Fruit fly (Drosophila melanogaster) whole organism, embryonic: ENCODE measurements around the gene Hrs.

Source experiments
- Bgb ChIP-seq: fragments of 200-800 bp; sonication (Bioruptor generic); IDR thresholded peaks from 2 replicates; pipeline ENCODE4 v1.3.6; 2022; ENCODE audit warnings: missing biosample characterization, missing genetic modification characterization; ENCODE audit not compliant: partially characterized antibody
- C15 ChIP-seq: fragments of 200-800 bp; sonication (Bioruptor generic); IDR thresholded peaks from 3 replicates; pipeline ENCODE4 v1.3.6; 2022; ENCODE audit warnings: missing biosample characterization, missing genetic modification characterization
- CG10274 ChIP-seq: fragments of 200-800 bp; sonication (Bioruptor generic); optimal IDR thresholded peaks from 3 replicates; lab custom pipeline; 2017; ENCODE audit warnings: missing biosample characterization, mild to moderate bottlenecking, missing genetic modification characterization
- CG10654 ChIP-seq: fragments of 200-800 bp; sonication (Bioruptor generic); optimal IDR thresholded peaks from 2 replicates; lab custom pipeline; 2016; ENCODE audit warnings: missing biosample characterization, missing genetic modification characterization
- CG10979 ChIP-seq: fragments of 200-800 bp; sonication (Bioruptor generic); optimal IDR thresholded peaks from 2 replicates; lab custom pipeline; 2018; ENCODE audit warnings: missing biosample characterization, mild to moderate bottlenecking, missing genetic modification characterization, moderate library complexity
- CG1233 ChIP-seq: fragments of 200-800 bp; sonication (Bioruptor generic); optimal IDR thresholded peaks from 4 replicates; lab custom pipeline; 2018; ENCODE audit warnings: missing biosample characterization, mild to moderate bottlenecking, missing genetic modification characterization
- CG13624 ChIP-seq: fragments of 200-800 bp; sonication (Bioruptor generic); optimal IDR thresholded peaks from 2 replicates; lab custom pipeline; 2016; ENCODE audit warnings: missing biosample characterization, missing genetic modification characterization
- CG15479 ChIP-seq: fragments of 200-800 bp; sonication (Bioruptor generic); optimal IDR thresholded peaks from 3 replicates; lab custom pipeline; 2019; ENCODE audit warnings: missing biosample characterization, mild to moderate bottlenecking, missing genetic modification characterization, moderate library complexity
- CG18476 ChIP-seq: fragments of 200-800 bp; sonication (Bioruptor generic); optimal IDR thresholded peaks from 2 replicates; lab custom pipeline; 2016; ENCODE audit warnings: missing biosample characterization, mild to moderate bottlenecking, missing genetic modification characterization
- CG18599 ChIP-seq: fragments of 200-800 bp; sonication (Bioruptor generic); optimal IDR thresholded peaks from 3 replicates; lab custom pipeline; 2017; ENCODE audit warnings: missing biosample characterization, missing genetic modification characterization, mild to moderate bottlenecking, moderate library complexity, missing genetic modification reagents
- CG2199 ChIP-seq: fragments of 200-800 bp; sonication (Bioruptor generic); IDR thresholded peaks from 3 replicates; pipeline ENCODE4 v1.3.6; 2022; ENCODE audit warnings: missing biosample characterization, missing genetic modification characterization
- CG2712 ChIP-seq: fragments of 200-800 bp; optimal IDR thresholded peaks from 3 replicates; lab custom pipeline; 2019; ENCODE audit warnings: missing biosample characterization, mild to moderate bottlenecking, missing genetic modification characterization, moderate library complexity
- CG34224 ChIP-seq: fragments of 200-800 bp; sonication (Bioruptor generic); IDR thresholded peaks from 3 replicates; pipeline ENCODE4 v1.3.6; 2022; ENCODE audit warnings: missing biosample characterization, missing genetic modification characterization; ENCODE audit not compliant: partially characterized antibody
- CG3995 ChIP-seq: fragments of 200-800 bp; sonication (Bioruptor generic); optimal IDR thresholded peaks from 3 replicates; lab custom pipeline; 2016; ENCODE audit warnings: missing biosample characterization, missing genetic modification characterization
- CG6654 ChIP-seq: fragments of 200-800 bp; sonication (Bioruptor generic); optimal IDR thresholded peaks from 2 replicates; lab custom pipeline; 2017; ENCODE audit warnings: missing biosample characterization, mild to moderate bottlenecking, missing genetic modification characterization
- CG7372 ChIP-seq: fragments of 200-800 bp; sonication (Bioruptor generic); IDR thresholded peaks from 2 replicates; pipeline ENCODE4 v1.3.6; 2022; ENCODE audit warnings: missing biosample characterization, missing genetic modification characterization
- CG8388 ChIP-seq: fragments of 200-800 bp; sonication (Bioruptor generic); optimal IDR thresholded peaks from 2 replicates; lab custom pipeline; 2019; ENCODE audit warnings: missing biosample characterization, mild to moderate bottlenecking, missing genetic modification characterization, moderate library complexity
- CoRest ChIP-seq: fragments of 200-800 bp; sonication (Bioruptor generic); optimal IDR thresholded peaks from 3 replicates; lab custom pipeline; 2018; ENCODE audit warnings: missing biosample characterization, mild to moderate bottlenecking, missing genetic modification characterization, moderate library complexity
- Dbx ChIP-seq: fragments of 200-800 bp; sonication (Bioruptor generic); IDR thresholded peaks from 3 replicates; pipeline ENCODE4 v1.3.6; 2022; ENCODE audit warnings: missing biosample characterization, missing genetic modification characterization
- Elba2 ChIP-seq: fragments of 200-800 bp; sonication (Bioruptor generic); optimal IDR thresholded peaks from 3 replicates; lab custom pipeline; 2016; ENCODE audit warnings: missing biosample characterization, missing genetic modification characterization
- Hr3 ChIP-seq: fragments of 200-800 bp; sonication (Bioruptor generic); optimal IDR thresholded peaks from 3 replicates; lab custom pipeline; 2016; ENCODE audit warnings: missing biosample characterization, missing genetic modification characterization
- Hr51 ChIP-seq, 2 experiments: fragments of 200-800 bp; sonication (Bioruptor generic); optimal IDR thresholded peaks; 2 replicates in 1 of 2; 3 replicates in 1 of 2; lab custom pipeline; 2016 to 2018; ENCODE audit warnings: missing biosample characterization in 2 of 2, missing genetic modification characterization in 2 of 2, mild to moderate bottlenecking in 1 of 2, moderate library complexity in 1 of 2
- Med ChIP-seq: fragments of 200-800 bp; sonication (Bioruptor generic); peaks from one replicate; lab custom pipeline; 2016; ENCODE audit warnings: missing biosample characterization, missing genetic modification characterization, mild to moderate bottlenecking, inconsistent platforms, moderate library complexity
- Nf-YB ChIP-seq: fragments of 200-800 bp; sonication (Bioruptor generic); optimal IDR thresholded peaks from 3 replicates; lab custom pipeline; 2019; ENCODE audit warnings: missing biosample characterization, mild to moderate bottlenecking, missing genetic modification characterization, moderate library complexity
- Opbp ChIP-seq: fragments of 200-800 bp; sonication (Bioruptor generic); IDR thresholded peaks from 3 replicates; pipeline ENCODE4 v1.3.6; 2022; ENCODE audit warnings: missing biosample characterization, missing genetic modification characterization; ENCODE audit not compliant: partially characterized antibody
- Ssrp ChIP-seq: fragments of 200-800 bp; sonication (Bioruptor generic); optimal IDR thresholded peaks from 2 replicates; lab custom pipeline; 2018; ENCODE audit warnings: missing biosample characterization, mild to moderate bottlenecking, missing genetic modification characterization, moderate library complexity
- amos ChIP-seq: fragments of 200-800 bp; sonication (Bioruptor generic); IDR thresholded peaks from 2 replicates; pipeline ENCODE4 v1.3.6; 2022; ENCODE audit warnings: missing biosample characterization, missing genetic modification characterization; ENCODE audit not compliant: partially characterized antibody
- chm ChIP-seq: fragments of 200-800 bp; sonication (Bioruptor generic); IDR thresholded peaks from 2 replicates; pipeline ENCODE4 v1.3.6; 2022; ENCODE audit warnings: missing biosample characterization, missing genetic modification characterization
- corto ChIP-seq: fragments of 200-800 bp; sonication (Bioruptor generic); optimal IDR thresholded peaks from 2 replicates; lab custom pipeline; 2016; ENCODE audit warnings: missing biosample characterization, mild to moderate bottlenecking, missing genetic modification characterization, moderate library complexity
- fd96Cb ChIP-seq: fragments of 200-800 bp; sonication (Bioruptor generic); optimal IDR thresholded peaks from 2 replicates; lab custom pipeline; 2018; ENCODE audit warnings: missing biosample characterization, mild to moderate bottlenecking, missing genetic modification characterization, moderate library complexity
- grau ChIP-seq: fragments of 200-800 bp; optimal IDR thresholded peaks from 3 replicates; lab custom pipeline; 2019; ENCODE audit warnings: missing biosample characterization, mild to moderate bottlenecking, missing genetic modification characterization, moderate library complexity
- grn ChIP-seq: fragments of 200-800 bp; sonication (Bioruptor generic); optimal IDR thresholded peaks from 3 replicates; lab custom pipeline; 2017; ENCODE audit warnings: missing biosample characterization, missing genetic modification characterization
- jigr1 ChIP-seq: fragments of 200-800 bp; sonication (Bioruptor generic); IDR thresholded peaks from 3 replicates; pipeline ENCODE4 v1.3.6; 2022; ENCODE audit warnings: missing biosample characterization, missing genetic modification characterization
- org-1 ChIP-seq: fragments of 200-800 bp; sonication (Bioruptor generic); optimal IDR thresholded peaks from 2 replicates; lab custom pipeline; 2017; ENCODE audit warnings: missing biosample characterization, missing genetic modification characterization
- ranshi ChIP-seq: fragments of 200-800 bp; sonication (Bioruptor generic); IDR thresholded peaks from 2 replicates; pipeline ENCODE4 v1.3.6; 2022; ENCODE audit warnings: missing biosample characterization, missing genetic modification characterization
- stwl ChIP-seq: fragments of 200-800 bp; sonication (Bioruptor generic); optimal IDR thresholded peaks from 3 replicates; lab custom pipeline; 2018; ENCODE audit warnings: missing biosample characterization, mild to moderate bottlenecking, missing genetic modification characterization, moderate library complexity
- tgo ChIP-seq: fragments of 200-800 bp; sonication (Bioruptor generic); IDR thresholded peaks from 3 replicates; pipeline ENCODE4 v1.3.6; 2022; ENCODE audit warnings: missing biosample characterization, missing genetic modification characterization
- vnd ChIP-seq: fragments of 200-800 bp; sonication (Bioruptor generic); IDR thresholded peaks from 3 replicates; pipeline ENCODE4 v1.3.6; 2022; ENCODE audit warnings: missing biosample characterization, missing genetic modification characterization; ENCODE audit not compliant: partially characterized antibody
- zen ChIP-seq: fragments of 200-800 bp; sonication (Bioruptor generic); optimal IDR thresholded peaks from 3 replicates; lab custom pipeline; 2018; ENCODE audit warnings: missing biosample characterization, mild to moderate bottlenecking, missing genetic modification characterization, moderate library complexity

Hrs gene

dm6 chr2L:2724459-2724858 lies 15.3 kb upstream of the Hrs start (continued):
- TF ChIP-seq CG10654 (no peak), stwl (peak; percentile 63), chm (GFP tag; lab: Robert Waterston, UW) (no peak), CG7372 (GFP tag; lab: Robert Waterston, UW) (peak; percentile 84), CG8388 (GFP tag; lab: Kevin White, UChicago) (no peak), zen (tag; lab: Kevin White, UChicago) (peak; percentile 6), CG18476 (GFP tag; lab: Kevin White, UChicago) (no peak), CoRest (tag; lab: Kevin White, UChicago) (peak; percentile 13), CG10274 (GFP tag; lab: Kevin White, UChicago) (no peak), Bgb (peak; percentile 52; the same call in 1 of the 2 replicates), CG1233 (GFP tag; lab: Kevin White, UChicago) (no peak), Dbx (GFP tag; lab: Robert Waterston, UW) (no peak), Nf-YB (GFP tag; lab: Kevin White, UChicago) (no peak), CG3995 (GFP tag; lab: Kevin White, UChicago) (no peak), org-1 (GFP tag; lab: Kevin White, UChicago) (no peak), CG13624 (GFP tag; lab: Kevin White, UChicago) (no peak), vnd (GFP tag; lab: Robert Waterston, UW) (no peak), grau (tag; lab: Kevin White, UChicago) (no peak), Med (peak; percentile 1), amos (GFP tag; lab: Robert Waterston, UW) (peak; percentile 44), fd96Cb (tag; lab: Kevin White, UChicago) (no peak)
- TF ChIP-seq, all 482 proteins: peak for 17

- TF ChIP-seq CG15479 (GFP tag; lab: Kevin White, UChicago) = no peak
- TF ChIP-seq ranshi (GFP tag; lab: Robert Waterston, UW) = no peak
- no peak for TF ChIP-seq Hr51 (GFP tag; optimal IDR thresholded peaks at IDR 0.05; lab: Kevin White, UChicago)
- TF ChIP-seq Elba2 (GFP tag; lab: Kevin White, UChicago) = no peak
- no peak for TF ChIP-seq CG2199 (GFP tag; lab: Robert Waterston, UW)
- no peak for TF ChIP-seq CG34224 (GFP tag; lab: Robert Waterston, UW)
- no peak for TF ChIP-seq CG18599 (GFP tag; lab: Kevin White, UChicago)
- TF ChIP-seq grn (GFP tag; lab: Kevin White, UChicago) = no peak
- no peak for TF ChIP-seq Hr3 (GFP tag; lab: Kevin White, UChicago)
- TF ChIP-seq CG10979 = no peak
- TF ChIP-seq tgo (GFP tag; lab: Robert Waterston, UW) = no peak
- no peak for TF ChIP-seq amos (GFP tag; lab: Robert Waterston, UW)
- no peak for TF ChIP-seq CG6654 (GFP tag; lab: Kevin White, UChicago)
- no peak for TF ChIP-seq jigr1 (GFP tag; lab: Robert Waterston, UW)
- TF ChIP-seq Opbp = no peak
- no peak for TF ChIP-seq Ssrp (tag; lab: Kevin White, UChicago)
- no peak for TF ChIP-seq corto (GFP tag; lab: Kevin White, UChicago)
- no peak for TF ChIP-seq CG2712 (tag; lab: Kevin White, UChicago)
- no peak for TF ChIP-seq C15 (GFP tag; lab: Robert Waterston, UW)
Measured at dm6 chr2L:2725374-2725773, 14.4 kb upstream of the Hrs start, which contains the start of gene CG31689. Gene CG31689, plus strand, starts transcription at chr2L:2725674.
